Fruit fly (Drosophila melanogaster) whole organism: ENCODE measurements around the gene CG2909.

Experiments used
- CG8478 ChIP-seq: fragments of >200 bp; optimal IDR thresholded peaks from 2 replicates; lab custom pipeline; 2018; ENCODE audit warnings: inconsistent platforms
- Dll ChIP-seq: fragments of >200 bp; optimal IDR thresholded peaks from 2 replicates; lab custom pipeline; 2017
- EcR ChIP-seq, 2 experiments: fragments of >200 bp; optimal IDR thresholded peaks; 2 replicates each; lab custom pipeline; 2017; ENCODE audit warnings: missing biosample characterization in 2 of 2, missing genetic modification characterization in 2 of 2, missing genetic modification reagents in 2 of 2
- pan ChIP-seq: fragments of >200 bp; optimal IDR thresholded peaks from 2 replicates; lab custom pipeline; 2017
- psq ChIP-seq: fragments of >200 bp; optimal IDR thresholded peaks from 2 replicates; lab custom pipeline; 2017
- usp ChIP-seq: fragments of >200 bp; optimal IDR thresholded peaks from 2 replicates; lab custom pipeline; 2017; ENCODE audit warnings: missing biosample characterization, missing genetic modification characterization, mixed read lengths

CG2909 gene

dm6 chrX:10367801-10368203, 41.5 kb downstream of the CG2909 start, which contains the start of gene CG17841:
Gene CG17841, plus strand, starts transcription at chrX:10368052.
- TF ChIP-seq CG8478 = no peak
- no peak for TF ChIP-seq Dll (lab: Kevin White, UChicago)
- no peak for TF ChIP-seq usp (GFP tag; lab: Kevin White, UChicago)
- no peak for TF ChIP-seq psq (lab: Kevin White, UChicago)
- no peak for TF ChIP-seq EcR (GFP tag; optimal IDR thresholded peaks at IDR 0.05; lab: Kevin White, UChicago)
- no peak for TF ChIP-seq pan (lab: Kevin White, UChicago)

- TF ChIP-seq psq (lab: Kevin White, UChicago) (no peak), usp (GFP tag; lab: Kevin White, UChicago) (no peak), Dll (lab: Kevin White, UChicago) (no peak), EcR (GFP tag; optimal IDR thresholded peaks at IDR 0.05; lab: Kevin White, UChicago) (no peak), CG8478 (no peak), pan (lab: Kevin White, UChicago) (no peak)
Observed at dm6 chrX:10369315-10369714, 43.1 kb downstream of the CG2909 start.

dm6 chrX:10369763-10370162, 43.5 kb downstream of the CG2909 start:
- TF ChIP-seq EcR (GFP tag; optimal IDR thresholded peaks at IDR 0.05; lab: Kevin White, UChicago) (no peak), CG8478 (no peak), psq (lab: Kevin White, UChicago) (no peak), Dll (lab: Kevin White, UChicago) (no peak), usp (GFP tag; lab: Kevin White, UChicago) (no peak), pan (lab: Kevin White, UChicago) (no peak)

dm6 chrX:10370201-10371038, 44.2 kb downstream of the CG2909 start:
- no peak for TF ChIP-seq EcR (GFP tag; optimal IDR thresholded peaks at IDR 0.05; lab: Kevin White, UChicago)
- no peak for TF ChIP-seq pan (lab: Kevin White, UChicago)
- TF ChIP-seq usp (GFP tag; lab: Kevin White, UChicago) = no peak
- TF ChIP-seq CG8478 = no peak
- no peak for TF ChIP-seq Dll (lab: Kevin White, UChicago)
- TF ChIP-seq psq (lab: Kevin White, UChicago) = no peak

- TF ChIP-seq psq (lab: Kevin White, UChicago) (no peak), CG8478 (no peak), pan (lab: Kevin White, UChicago) (no peak), usp (GFP tag; lab: Kevin White, UChicago) (no peak), Dll (lab: Kevin White, UChicago) (no peak), EcR (GFP tag; optimal IDR thresholded peaks at IDR 0.05; lab: Kevin White, UChicago) (no peak)
Observed at dm6 chrX:10375216-10375615, 49.0 kb downstream of the CG2909 start, which contains the start of the genes CG32686 and CG2898. Gene CG32686, minus strand, starts transcription at chrX:10375316. Gene CG2898, plus strand, starts transcription at chrX:10375374.
